Worm (Caenorhabditis elegans) whole organism, mixed stage, embryonic: Measurements from ENCODE around the gene ttll-15.

Experiments used
- M03D4.4 ChIP-seq: sonication (generic microtip); optimal IDR thresholded peaks from 2 replicates; lab custom pipeline; 2017; ENCODE audit warnings: mild to moderate bottlenecking, missing genetic modification characterization, missing compliant biosample characterization
- bed-3 ChIP-seq: fragments of 200-800 bp; sonication (Bioruptor generic); optimal IDR thresholded peaks from 3 replicates; lab custom pipeline; 2018; ENCODE audit warnings: mild to moderate bottlenecking, missing genetic modification characterization, moderate library complexity, missing compliant biosample characterization
- blmp-1 ChIP-seq: fragments of 150-350 bp; optimal IDR thresholded peaks from 2 replicates; lab custom pipeline; 2014; ENCODE audit warnings: missing biosample characterization, missing genetic modification characterization
- ceh-39 ChIP-seq: fragments of 150-350 bp; optimal IDR thresholded peaks from 2 replicates; lab custom pipeline; 2014; ENCODE audit warnings: missing biosample characterization, missing genetic modification characterization
- ceh-83 ChIP-seq: fragments of 200-800 bp; sonication (Bioruptor generic); optimal IDR thresholded peaks from 2 replicates; lab custom pipeline; 2018; ENCODE audit warnings: mild to moderate bottlenecking, missing genetic modification characterization, missing compliant biosample characterization
- ces-1 ChIP-seq: fragments of 150-350 bp; optimal IDR thresholded peaks from 2 replicates; lab custom pipeline; 2014; ENCODE audit warnings: missing biosample characterization, missing genetic modification reagents, missing genetic modification characterization
- cnd-1 ChIP-seq: fragments of 200-800 bp; sonication (Bioruptor generic); optimal IDR thresholded peaks from 2 replicates; lab custom pipeline; 2018; ENCODE audit warnings: mild to moderate bottlenecking, missing genetic modification characterization, missing compliant biosample characterization
- elt-3 ChIP-seq: fragments of 150-350 bp; optimal IDR thresholded peaks from 2 replicates; lab custom pipeline; 2014; ENCODE audit warnings: missing biosample characterization, missing genetic modification characterization
- flh-1 ChIP-seq: fragments of 200-800 bp; sonication (Bioruptor generic); optimal IDR thresholded peaks from 2 replicates; lab custom pipeline; 2018; ENCODE audit warnings: mild to moderate bottlenecking, missing genetic modification characterization, moderate library complexity, missing compliant biosample characterization
- ham-2 ChIP-seq: fragments of 200-800 bp; sonication (Bioruptor generic); optimal IDR thresholded peaks from 2 replicates; lab custom pipeline; 2018; ENCODE audit warnings: mild to moderate bottlenecking, missing genetic modification characterization, missing compliant biosample characterization
- hlh-1 ChIP-seq: fragments of 150-350 bp; optimal IDR thresholded peaks from 2 replicates; lab custom pipeline; 2014; ENCODE audit warnings: missing biosample characterization, missing genetic modification reagents, missing genetic modification characterization
- lin-13 ChIP-seq: fragments of 150-350 bp; optimal IDR thresholded peaks from 2 replicates; lab custom pipeline; 2014; ENCODE audit warnings: missing biosample characterization, missing genetic modification characterization
- lin-32 ChIP-seq: fragments of 200-800 bp; sonication (Bioruptor generic); optimal IDR thresholded peaks from 2 replicates; lab custom pipeline; 2018; ENCODE audit warnings: mild to moderate bottlenecking, missing genetic modification characterization, missing compliant biosample characterization
- mab-5 ChIP-seq: fragments of 150-350 bp; optimal IDR thresholded peaks from 2 replicates; lab custom pipeline; 2014; ENCODE audit warnings: missing biosample characterization, missing genetic modification characterization
- mep-1 ChIP-seq: fragments of 150-350 bp; optimal IDR thresholded peaks from 2 replicates; lab custom pipeline; 2017; ENCODE audit warnings: missing biosample characterization, missing genetic modification reagents, missing genetic modification characterization, inconsistent platforms
- mls-2 ChIP-seq: sonication (generic microtip); optimal IDR thresholded peaks from 2 replicates; lab custom pipeline; 2016; ENCODE audit warnings: mild to moderate bottlenecking, missing genetic modification characterization, moderate library complexity, missing compliant biosample characterization
- nhr-12 ChIP-seq: fragments of 150-350 bp; optimal IDR thresholded peaks from 2 replicates; lab custom pipeline; 2014; ENCODE audit warnings: missing biosample characterization, missing genetic modification characterization
- nhr-2 ChIP-seq: fragments of 150-350 bp; optimal IDR thresholded peaks from 2 replicates; lab custom pipeline; 2014; ENCODE audit warnings: missing biosample characterization, missing genetic modification characterization
- nhr-237 ChIP-seq: fragments of 150-350 bp; optimal IDR thresholded peaks from 2 replicates; lab custom pipeline; 2014; ENCODE audit warnings: missing biosample characterization, missing genetic modification characterization
- nhr-28 ChIP-seq: fragments of 150-350 bp; optimal IDR thresholded peaks from 2 replicates; lab custom pipeline; 2014; ENCODE audit warnings: missing biosample characterization, missing genetic modification characterization
- nhr-76 ChIP-seq: sonication (generic microtip); optimal IDR thresholded peaks from 2 replicates; lab custom pipeline; 2017; ENCODE audit warnings: missing biosample characterization, missing genetic modification characterization
- sem-2 ChIP-seq: fragments of 200-800 bp; sonication (Bioruptor generic); optimal IDR thresholded peaks from 2 replicates; lab custom pipeline; 2018; ENCODE audit warnings: mild to moderate bottlenecking, missing genetic modification characterization, missing compliant biosample characterization
- snpc-4 ChIP-seq: fragments of 150-350 bp; optimal IDR thresholded peaks from 2 replicates; lab custom pipeline; 2014; ENCODE audit warnings: missing biosample characterization, missing genetic modification characterization
- tbx-8 ChIP-seq: fragments of 200-800 bp; sonication (Bioruptor generic); optimal IDR thresholded peaks from 2 replicates; lab custom pipeline; 2018; ENCODE audit warnings: mild to moderate bottlenecking, missing genetic modification characterization, moderate library complexity, missing compliant biosample characterization
- unc-120 ChIP-seq: sonication (generic microtip); optimal IDR thresholded peaks from 2 replicates; lab custom pipeline; 2017; ENCODE audit warnings: missing genetic modification characterization, missing compliant biosample characterization; ENCODE audit not compliant: poor library complexity, severe bottlenecking
- unc-39 ChIP-seq: fragments of 150-350 bp; optimal IDR thresholded peaks from 2 replicates; lab custom pipeline; 2014; ENCODE audit warnings: missing biosample characterization, missing genetic modification characterization
- unc-62 ChIP-seq: fragments of 150-350 bp; optimal IDR thresholded peaks from 2 replicates; lab custom pipeline; 2014; ENCODE audit warnings: missing biosample characterization, missing genetic modification reagents, missing genetic modification characterization
- zip-8 ChIP-seq: fragments of 150-350 bp; optimal IDR thresholded peaks from 2 replicates; lab custom pipeline; 2014; ENCODE audit warnings: missing biosample characterization, missing genetic modification characterization
- ztf-11 ChIP-seq: fragments of 150-350 bp; optimal IDR thresholded peaks from 2 replicates; lab custom pipeline; 2014; ENCODE audit warnings: missing biosample characterization, missing genetic modification characterization

Gene ttll-15

DNA sequence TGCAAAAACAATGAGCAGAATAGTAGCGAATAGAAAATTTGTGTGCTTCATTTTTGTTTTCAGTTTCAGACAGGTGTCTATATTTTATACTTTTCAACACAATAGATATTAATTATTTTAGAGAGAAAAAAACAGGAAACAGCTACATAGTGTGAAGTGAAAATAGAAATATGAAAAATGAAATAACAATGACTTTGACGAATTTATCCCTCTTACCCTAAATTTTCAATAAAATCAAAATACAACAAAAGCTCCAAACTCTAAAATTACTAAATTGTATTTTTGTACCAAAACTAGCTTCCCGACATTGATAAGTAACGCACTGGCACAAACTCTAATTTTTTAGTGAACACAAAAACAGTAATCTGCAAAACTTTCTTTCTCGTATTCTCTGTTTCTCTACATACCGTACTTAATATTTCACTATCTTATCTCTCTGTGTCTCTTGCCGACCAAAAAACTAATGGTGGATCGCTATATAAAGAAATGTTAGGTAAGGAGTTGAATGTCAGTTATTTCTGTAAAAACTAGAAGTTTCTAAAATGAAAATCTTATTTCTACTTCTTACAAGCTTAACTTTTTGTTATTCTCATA, 36.9 kb downstream of the ttll-15 start, which contains the start of the genes col-151 and ugt-1:
Gene col-151 (minus strand): TSS at position 51 of the 594 bp plus-strand sequence.
Gene ugt-1 (plus strand): TSS at position 491 of the 594 bp plus-strand sequence.
- TF ChIP-seq bed-3 (GFP tag; lab: Kevin White, UChicago), result no peak
- no peak for TF ChIP-seq ham-2
- TF ChIP-seq mep-1 (tag; lab: Kevin White, UChicago), result no peak
- no peak for TF ChIP-seq lin-13 (tag; lab: Kevin White, UChicago)
- TF ChIP-seq zip-8, result no peak
- no peak for TF ChIP-seq ztf-11 (tag; lab: Kevin White, UChicago)

DNA sequence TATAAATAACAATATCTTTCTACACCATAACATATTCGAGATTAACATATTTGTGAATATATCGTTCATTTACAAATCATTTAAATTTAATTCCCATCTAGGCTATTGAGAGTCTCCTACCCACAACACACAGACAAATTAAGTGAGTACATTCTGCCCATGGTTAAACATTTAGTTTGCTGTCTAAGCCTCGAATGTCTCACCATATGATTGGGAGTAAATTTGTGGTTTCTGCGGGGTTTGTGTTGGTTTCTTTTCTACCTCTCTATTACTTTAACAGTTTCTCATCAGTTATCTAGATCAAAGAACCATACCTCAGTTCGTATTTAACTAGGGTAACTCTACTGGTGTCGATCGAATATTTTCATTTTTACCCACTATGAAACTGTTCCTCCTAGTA, 40.1 kb downstream of the ttll-15 start, which contains the start of gene ugt-2:
Gene ugt-2 (plus strand): TSS at position 371 of the 400 bp plus-strand sequence.
- TF ChIP-seq flh-1, result no peak
- no peak for TF ChIP-seq ces-1 (GFP tag; lab: Kevin White, UChicago)
- TF ChIP-seq lin-32 (GFP tag; lab: Kevin White, UChicago), result no peak
- TF ChIP-seq cnd-1, result no peak
- no peak for TF ChIP-seq hlh-1 (tag; lab: Kevin White, UChicago)
- TF ChIP-seq sem-2 (GFP tag; lab: Kevin White, UChicago), result no peak
- TF ChIP-seq unc-62 (GFP tag; lab: Kevin White, UChicago), result no peak
- no peak for TF ChIP-seq mls-2 (tag; lab: Kevin White, UChicago)
- no peak for TF ChIP-seq ztf-11 (tag; lab: Kevin White, UChicago)
- TF ChIP-seq ham-2, result no peak
- no peak for TF ChIP-seq mab-5 (tag; lab: Kevin White, UChicago)
- TF ChIP-seq bed-3 (GFP tag; lab: Kevin White, UChicago), result no peak
- no peak for TF ChIP-seq unc-39 (tag; lab: Kevin White, UChicago)
- TF ChIP-seq ceh-39 (tag; lab: Kevin White, UChicago), result no peak
- no peak for TF ChIP-seq nhr-28
- no peak for TF ChIP-seq ceh-83 (GFP tag; lab: Kevin White, UChicago)
- no peak for TF ChIP-seq snpc-4 (tag; lab: Kevin White, UChicago)
- TF ChIP-seq nhr-2 (tag; lab: Kevin White, UChicago), result no peak

DNA sequence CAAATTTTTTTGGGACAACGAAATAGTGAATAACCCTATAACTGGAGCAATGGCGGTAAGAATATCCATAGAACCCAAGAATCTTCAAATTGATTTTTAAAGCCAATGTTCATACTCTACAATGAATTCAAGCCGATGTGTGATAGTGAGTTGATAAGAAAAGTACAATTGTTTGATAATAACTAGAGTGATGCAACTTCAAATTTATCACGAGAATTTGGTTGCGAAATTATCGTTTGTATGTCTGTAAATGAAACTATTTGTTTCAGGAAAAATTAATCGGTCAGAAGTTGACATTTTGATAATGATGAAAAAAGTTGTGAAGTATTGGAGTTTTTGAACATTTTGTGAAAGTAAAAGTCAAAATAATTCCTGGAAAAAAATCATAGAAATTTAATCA, 41.0 kb downstream of the ttll-15 start:
- no peak for TF ChIP-seq M03D4.4 (tag; lab: Kevin White, UChicago)

DNA sequence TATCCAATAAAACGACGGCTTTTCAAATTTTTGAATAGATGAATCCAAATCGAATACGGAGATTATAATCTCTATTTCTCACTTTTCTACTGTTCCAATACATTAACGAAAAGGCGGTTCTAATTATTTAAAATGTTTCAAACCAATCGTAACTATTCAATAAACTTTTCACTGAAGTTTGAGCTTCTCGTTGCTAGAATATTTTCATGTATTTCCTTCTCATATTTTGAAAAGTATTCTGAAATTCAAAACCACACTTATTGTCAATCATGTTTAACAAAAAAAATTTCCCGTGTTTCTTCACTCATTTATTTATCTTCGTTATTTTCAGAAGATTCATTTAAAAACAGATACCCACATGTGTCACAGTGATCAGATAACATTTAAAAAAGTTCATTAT, 44.5 kb downstream of the ttll-15 start, which contains the start of gene F15H10.8:
Gene F15H10.8 (minus strand): TSS at position 101 of the 400 bp plus-strand sequence.
- no peak for TF ChIP-seq tbx-8 (GFP tag; lab: Kevin White, UChicago)
- no peak for TF ChIP-seq hlh-1 (tag; lab: Kevin White, UChicago)
- TF ChIP-seq ces-1 (GFP tag; lab: Kevin White, UChicago), result no peak
- no peak for TF ChIP-seq blmp-1 (tag; lab: Kevin White, UChicago)
- TF ChIP-seq nhr-237 (tag; lab: Kevin White, UChicago), result no peak

DNA sequence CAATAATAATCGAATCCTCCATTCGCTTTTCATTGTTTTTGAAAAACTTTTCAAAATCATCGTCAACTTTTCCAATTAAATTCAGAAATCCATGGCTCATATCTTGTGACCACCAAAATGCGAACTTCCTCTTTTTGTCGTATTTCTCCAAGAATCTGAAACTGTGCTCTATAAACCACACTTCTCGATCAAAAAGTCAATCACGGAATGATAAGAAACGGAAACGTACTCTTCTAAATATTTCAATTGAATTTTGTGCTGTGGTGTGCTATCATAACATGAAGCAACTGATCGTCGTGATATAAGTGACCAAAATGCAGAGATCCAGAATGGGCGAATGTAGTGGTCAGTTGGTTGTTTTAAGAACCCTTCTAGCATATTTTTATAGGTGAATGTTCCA, 46.4 kb downstream of the ttll-15 start:
- TF ChIP-seq bed-3 (GFP tag; lab: Kevin White, UChicago) (no peak), unc-39 (tag; lab: Kevin White, UChicago) (no peak), blmp-1 (tag; lab: Kevin White, UChicago) (no peak), mls-2 (tag; lab: Kevin White, UChicago) (no peak), nhr-28 (no peak), lin-32 (GFP tag; lab: Kevin White, UChicago) (no peak), elt-3 (tag; lab: Kevin White, UChicago) (no peak), unc-62 (GFP tag; lab: Kevin White, UChicago) (no peak), nhr-12 (tag; lab: Kevin White, UChicago) (no peak), lin-13 (tag; lab: Kevin White, UChicago) (no peak), nhr-76 (no peak), mab-5 (tag; lab: Kevin White, UChicago) (no peak), cnd-1 (no peak), ztf-11 (tag; lab: Kevin White, UChicago) (no peak), ceh-83 (GFP tag; lab: Kevin White, UChicago) (no peak), M03D4.4 (tag; lab: Kevin White, UChicago) (no peak), tbx-8 (GFP tag; lab: Kevin White, UChicago) (no peak), ham-2 (no peak), unc-120 (tag; lab: Kevin White, UChicago) (no peak)
